Worm (Caenorhabditis elegans): Measurements from ENCODE around the gene nfki-1.

- TF ChIP-seq blmp-1 (tag; optimal IDR thresholded peaks at IDR 0.05) (no peak), unc-39 (tag; optimal IDR thresholded peaks at IDR 0.05) (no peak), nhr-237 (tag; optimal IDR thresholded peaks at IDR 0.05) (no peak), nhr-28 (tag; optimal IDR thresholded peaks at IDR 0.05) (no peak), unc-62 (GFP tag; optimal IDR thresholded peaks at IDR 0.05) (no peak), ceh-39 (tag; optimal IDR thresholded peaks at IDR 0.05) (no peak), ztf-11 (tag; optimal IDR thresholded peaks at IDR 0.05) (no peak), nhr-2 (tag; optimal IDR thresholded peaks at IDR 0.05) (no peak)
Measured at ce11 chrX:15352871-15353270, 2.2 kb upstream of the nfki-1 start.

Data from whole organism, mixed stage, embryonic.